Fruit fly (Drosophila melanogaster) whole organism, adult: ENCODE data around the gene Fbw5.

Experiments
- CG33017 ChIP-seq: fragments of 200-800 bp; sonication (Bioruptor generic); optimal IDR thresholded peaks from 2 replicates; lab custom pipeline; 2018; ENCODE audit warnings: missing biosample characterization, mild to moderate bottlenecking, missing genetic modification characterization, moderate library complexity
- CG7045 ChIP-seq: fragments of 200-800 bp; sonication (Bioruptor generic); optimal IDR thresholded peaks from 2 replicates; lab custom pipeline; 2017; ENCODE audit warnings: missing biosample characterization, mild to moderate bottlenecking, missing genetic modification characterization
- Hr96 ChIP-seq: fragments of 200-800 bp; sonication (Bioruptor generic); optimal IDR thresholded peaks from 2 replicates; lab custom pipeline; 2016; ENCODE audit warnings: missing biosample characterization, missing genetic modification characterization
- Mnt ChIP-seq: fragments of 200-800 bp; sonication (Bioruptor generic); optimal IDR thresholded peaks from 2 replicates; lab custom pipeline; 2016; ENCODE audit warnings: missing biosample characterization, mild to moderate bottlenecking, missing genetic modification characterization
- bab1 ChIP-seq: fragments of 200-800 bp; sonication (Bioruptor generic); optimal IDR thresholded peaks from 3 replicates; lab custom pipeline; 2019; ENCODE audit warnings: missing biosample characterization, mild to moderate bottlenecking, missing genetic modification characterization, moderate library complexity
- cic ChIP-seq: fragments of 200-800 bp; sonication (Bioruptor generic); optimal IDR thresholded peaks from 2 replicates; lab custom pipeline; 2017; ENCODE audit warnings: missing biosample characterization, mild to moderate bottlenecking, missing genetic modification characterization, moderate library complexity
- kay ChIP-seq: fragments of 200-800 bp; sonication (Bioruptor generic); peaks from one replicate; lab custom pipeline; 2016; ENCODE audit warnings: missing biosample characterization, missing genetic modification characterization, borderline replicate concordance
- pad ChIP-seq: fragments of 200-800 bp; sonication (Bioruptor generic); optimal IDR thresholded peaks from 3 replicates; lab custom pipeline; 2017; ENCODE audit warnings: missing biosample characterization, missing genetic modification characterization, mild to moderate bottlenecking, moderate library complexity, missing genetic modification reagents
- tj ChIP-seq: fragments of 200-800 bp; sonication (Bioruptor generic); optimal IDR thresholded peaks from 3 replicates; lab custom pipeline; 2017; ENCODE audit warnings: missing biosample characterization, mild to moderate bottlenecking, missing genetic modification characterization, moderate library complexity

DNA sequence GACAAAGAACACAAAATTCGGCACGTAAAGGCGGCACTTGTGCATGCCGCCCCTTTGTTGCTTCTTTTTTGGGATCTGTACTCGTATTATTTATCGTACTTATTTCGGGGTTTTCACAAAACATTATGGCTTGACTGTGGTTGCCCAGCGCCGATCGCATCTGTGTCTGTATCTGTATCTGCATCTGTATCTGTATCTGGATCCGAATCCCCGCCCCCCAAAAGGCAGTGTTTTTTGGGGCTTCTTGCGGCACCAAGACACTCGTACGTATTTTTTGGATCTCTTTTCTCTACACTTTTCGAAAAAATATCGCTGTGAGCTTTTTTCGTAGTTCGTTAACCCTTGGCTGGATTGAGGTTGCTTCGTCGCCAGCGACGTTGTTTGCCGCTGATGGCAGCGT, 21.9 kb upstream of the Fbw5 start:
- TF ChIP-seq Mnt (GFP tag; lab: Kevin White, UChicago) (no peak), CG33017 (tag; lab: Kevin White, UChicago) (no peak), cic (GFP tag; lab: Kevin White, UChicago) (no peak), Hr96 (GFP tag; lab: Kevin White, UChicago) (no peak), tj (no peak), kay (GFP tag; lab: Kevin White, UChicago) (no peak), bab1 (GFP tag; lab: Kevin White, UChicago) (no peak), pad (GFP tag; lab: Kevin White, UChicago) (no peak), CG7045 (GFP tag; lab: Kevin White, UChicago) (no peak)
